Fruit fly (Drosophila melanogaster) whole organism, pupa: ENCODE results near the gene ATPsynbeta.

Experiments
- CG10348 ChIP-seq: fragments of 200-800 bp; sonication (Bioruptor generic); IDR thresholded peaks from 2 replicates; pipeline ENCODE4 v1.3.6; 2022; ENCODE audit warnings: missing biosample characterization, missing genetic modification characterization
- CG34367 ChIP-seq: fragments of 200-800 bp; sonication (Bioruptor generic); optimal IDR thresholded peaks from 2 replicates; lab custom pipeline; 2018; ENCODE audit warnings: missing biosample characterization, mild to moderate bottlenecking, missing genetic modification characterization
- CG4496 ChIP-seq: fragments of 200-800 bp; sonication (Bioruptor generic); IDR thresholded peaks from 3 replicates; pipeline ENCODE4 v1.3.6; 2022; ENCODE audit warnings: missing biosample characterization, missing genetic modification characterization
- D1 ChIP-seq: fragments of 200-800 bp; sonication (Bioruptor generic); optimal IDR thresholded peaks from 2 replicates; lab custom pipeline; 2018; ENCODE audit warnings: missing biosample characterization, mild to moderate bottlenecking, missing genetic modification characterization, moderate library complexity

DNA sequence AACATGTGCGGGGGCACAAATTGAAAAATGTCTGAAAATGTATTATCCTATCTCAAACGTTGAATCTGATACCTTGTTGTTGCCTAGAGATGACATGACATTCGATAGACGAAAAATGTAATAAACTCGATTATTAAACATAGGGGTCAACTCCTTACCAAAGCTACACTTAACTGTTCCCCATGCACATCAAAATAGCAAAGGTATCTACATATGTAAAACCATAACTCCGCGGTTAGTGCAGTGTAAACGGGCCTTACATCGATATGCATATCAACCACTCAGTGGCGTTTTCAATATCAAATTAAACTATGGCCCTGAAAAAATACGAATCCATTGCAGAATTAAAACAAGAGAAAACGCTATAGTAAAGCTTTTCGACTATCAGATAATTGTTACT, 20.0 kb downstream of the ATPsynbeta start:
- TF ChIP-seq CG10348 (no peak), D1 (no peak), CG4496 (GFP tag; lab: Robert Waterston, UW) (no peak), CG34367 (no peak)
